Worm (Caenorhabditis elegans) whole organism, late embryonic: ENCODE results near the gene F27E5.5.

ENCODE experiments used
- dve-1 ChIP-seq: sonication (generic microtip); optimal IDR thresholded peaks from 2 replicates; lab custom pipeline; 2017; ENCODE audit warnings: antibody characterized with exemption, mild to moderate bottlenecking, missing genetic modification characterization, missing compliant biosample characterization
- gmeb-2 ChIP-seq: sonication (generic microtip); optimal IDR thresholded peaks from 2 replicates; lab custom pipeline; 2016; ENCODE audit warnings: missing genetic modification characterization, inconsistent platforms, missing compliant biosample characterization
- nfya-1 ChIP-seq: sonication (generic microtip); optimal IDR thresholded peaks from 2 replicates; lab custom pipeline; 2017; ENCODE audit warnings: missing genetic modification characterization, mild to moderate bottlenecking, missing compliant biosample characterization, antibody characterized with exemption, moderate library complexity
- unc-86 ChIP-seq: sonication (generic microtip); optimal IDR thresholded peaks from 2 replicates; lab custom pipeline; 2016; ENCODE audit warnings: missing genetic modification characterization, missing compliant biosample characterization

DNA sequence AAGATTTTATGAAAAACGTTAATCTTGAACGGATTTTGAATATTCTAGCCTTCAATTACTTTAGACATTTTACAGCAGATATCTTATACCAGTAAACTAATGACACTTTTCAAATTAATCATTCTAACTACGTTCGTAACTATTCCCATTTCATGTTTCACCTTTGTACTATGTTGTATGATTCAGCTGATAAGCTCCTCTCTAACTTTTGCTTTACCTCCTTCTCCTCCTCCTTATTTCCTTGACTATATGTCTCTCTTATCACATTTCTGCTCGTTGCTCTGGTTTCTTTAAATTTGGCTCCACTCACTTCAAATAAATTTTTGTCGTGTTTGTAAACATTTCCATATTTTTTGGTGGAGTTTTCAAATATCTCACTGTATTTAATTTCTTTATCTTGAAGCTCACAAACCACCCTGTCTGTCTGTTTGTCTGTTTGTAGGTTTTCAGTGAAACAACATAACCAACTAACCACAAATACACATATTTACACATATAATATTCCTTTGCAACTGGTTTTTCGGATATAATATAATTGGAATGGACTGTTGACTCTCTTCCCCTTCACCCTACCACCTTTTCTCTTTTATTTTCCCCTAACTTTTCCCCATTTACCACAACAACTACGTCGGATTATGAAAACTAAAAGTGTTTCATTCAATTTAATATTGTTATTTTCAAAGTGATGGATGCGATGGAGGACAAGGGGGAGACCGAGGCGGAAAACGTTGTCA lies 37.3 kb downstream of the F27E5.5 start, which contains the start of gene lact-2:
- TF ChIP-seq gmeb-2 (tag; lab: Kevin White, UChicago) (no peak), dve-1 (tag; lab: Kevin White, UChicago) (no peak), unc-86 (tag; lab: Kevin White, UChicago) (no peak), nfya-1 (no peak)
